Fruit fly (Drosophila melanogaster): ENCODE data around the gene cype.

Gene cype

dm6 chr2L:5324958-5325850 is 1.8 kb upstream of the cype start (continued):
- TF ChIP-seq CG31627 (GFP tag; optimal IDR thresholded peaks at IDR 0.05) = peak; percentile 82
- peak; percentile 85 for TF ChIP-seq cyc (GFP tag; optimal IDR thresholded peaks at IDR 0.05)
- peak; percentile 87 for TF ChIP-seq CG8119 (GFP tag; IDR thresholded peaks at IDR 0.05)
- TF ChIP-seq CG15336 (GFP tag; IDR thresholded peaks at IDR 0.05) = peak; percentile 88
- peak; percentile 97 for TF ChIP-seq eg (GFP tag; IDR thresholded peaks at IDR 0.05)
- TF ChIP-seq Ets21C (GFP tag; optimal IDR thresholded peaks at IDR 0.05) = no peak
- peak; percentile 19 for TF ChIP-seq Blimp-1 (GFP tag; optimal IDR thresholded peaks at IDR 0.05)
- peak; percentile 78 for TF ChIP-seq CG32006 (GFP tag; optimal IDR thresholded peaks at IDR 0.05)
- TF ChIP-seq Gug (GFP tag; IDR thresholded peaks at IDR 0.05) = peak; percentile 87
- TF ChIP-seq CG6163 (GFP tag; IDR thresholded peaks at IDR 0.05) = peak; percentile 97
- TF ChIP-seq dsx (GFP tag; optimal IDR thresholded peaks at IDR 0.05; ENCODE audit: poor library complexity, severe bottlenecking) = peak; percentile 42
- TF ChIP-seq CG8319 (GFP tag; optimal IDR thresholded peaks at IDR 0.05) = peak; percentile 79
- peak; percentile 44 for TF ChIP-seq fd59A (GFP tag; optimal IDR thresholded peaks at IDR 0.05)
- peak; percentile 49 for TF ChIP-seq CG11762 (GFP tag; optimal IDR thresholded peaks at IDR 0.05; ENCODE audit: insufficient read depth)
- TF ChIP-seq CG4318 (GFP tag; optimal IDR thresholded peaks at IDR 0.05) = no peak
- peak; percentile 81 for TF ChIP-seq CG7368 (GFP tag; optimal IDR thresholded peaks at IDR 0.05)
- peak; percentile 38 for TF ChIP-seq Eip93F (GFP tag; optimal IDR thresholded peaks at IDR 0.05)
- peak; percentile 60 for TF ChIP-seq Eip75B (GFP tag; optimal IDR thresholded peaks at IDR 0.05)
- TF ChIP-seq spab (GFP tag; optimal IDR thresholded peaks at IDR 0.05) = no peak
- peak; percentile 73 for TF ChIP-seq Ets96B (tag; optimal IDR thresholded peaks at IDR 0.05)
- peak; percentile 77 for TF ChIP-seq Smox (GFP tag; optimal IDR thresholded peaks at IDR 0.05)
- TF ChIP-seq CG10669 (GFP tag; optimal IDR thresholded peaks at IDR 0.05) = no peak
- TF ChIP-seq Sox15 (GFP tag; optimal IDR thresholded peaks at IDR 0.05) = peak; percentile 78
- peak; percentile 77 for TF ChIP-seq CG8632 (GFP tag; optimal IDR thresholded peaks at IDR 0.05)
- TF ChIP-seq CG6854 (GFP tag; optimal IDR thresholded peaks at IDR 0.05) = peak; percentile 75
- peak; percentile 74 for TF ChIP-seq CG9139 (GFP tag; optimal IDR thresholded peaks at IDR 0.05)
- peak; percentile 77 for TF ChIP-seq achi (GFP tag; optimal IDR thresholded peaks at IDR 0.05)
- peak; percentile 39 for TF ChIP-seq fd85E (GFP tag; optimal IDR thresholded peaks at IDR 0.05)
- peak; percentile 83 for TF ChIP-seq CG6792 (GFP tag; optimal IDR thresholded peaks at IDR 0.05)
- peak; percentile 81 for TF ChIP-seq net (GFP tag; optimal IDR thresholded peaks at IDR 0.05)
- TF ChIP-seq dac (GFP tag; optimal IDR thresholded peaks at IDR 0.05) = no peak
- TF ChIP-seq Sox102F (GFP tag; optimal IDR thresholded peaks at IDR 0.05) = peak; percentile 76
- TF ChIP-seq CG34406 (GFP tag; optimal IDR thresholded peaks at IDR 0.05) = peak; percentile 71
- TF ChIP-seq CG3919 (GFP tag; optimal IDR thresholded peaks at IDR 0.05) = peak; percentile 82
- peak; percentile 71 for TF ChIP-seq pdm3 (GFP tag; optimal IDR thresholded peaks at IDR 0.05)
- peak; percentile 54 for TF ChIP-seq salr (GFP tag; optimal IDR thresholded peaks at IDR 0.05)
- peak; percentile 80 for TF ChIP-seq OdsH (GFP tag; optimal IDR thresholded peaks at IDR 0.05)
- TF ChIP-seq topi (GFP tag; optimal IDR thresholded peaks at IDR 0.05) = peak; percentile 65
- peak; percentile 67 to 84 for TF ChIP-seq ss (GFP tag; optimal IDR thresholded peaks at IDR 0.05)
- peak; percentile 73 for TF ChIP-seq CG1621 (tag; optimal IDR thresholded peaks at IDR 0.05)
- TF ChIP-seq Met (GFP tag; optimal IDR thresholded peaks at IDR 0.05) = no peak
